Worm (Caenorhabditis elegans) whole organism, L2 larva: ENCODE measurements around the gene col-72.

Experiments used
- ZK546.5 ChIP-seq: sonication (generic microtip); optimal IDR thresholded peaks from 2 replicates; lab custom pipeline; 2017; ENCODE audit warnings: missing biosample characterization, missing genetic modification characterization
- aly-2 ChIP-seq: fragments of 150-350 bp; optimal IDR thresholded peaks from 2 replicates; lab custom pipeline; 2014; ENCODE audit warnings: missing biosample characterization, missing genetic modification characterization
- elt-1 ChIP-seq: fragments of 150-350 bp; optimal IDR thresholded peaks from 2 replicates; lab custom pipeline; 2014; ENCODE audit warnings: missing biosample characterization, missing genetic modification characterization
- elt-3 ChIP-seq: sonication (generic microtip); optimal IDR thresholded peaks from 2 replicates; lab custom pipeline; 2017; ENCODE audit warnings: missing biosample characterization, missing genetic modification characterization
- fos-1 ChIP-seq: fragments of 150-350 bp; optimal IDR thresholded peaks from 2 replicates; lab custom pipeline; 2014; ENCODE audit warnings: missing biosample characterization, missing genetic modification characterization
- gmeb-1 ChIP-seq: fragments of 150-350 bp; optimal IDR thresholded peaks from 2 replicates; lab custom pipeline; 2014; ENCODE audit warnings: missing biosample characterization, missing genetic modification characterization
- lin-11 ChIP-seq: fragments of 150-350 bp; sonication (generic microtip); optimal IDR thresholded peaks from 2 replicates; lab custom pipeline; 2014; ENCODE audit warnings: missing biosample characterization, missing genetic modification characterization, inconsistent platforms, mixed read lengths
- lin-13 ChIP-seq: fragments of 150-350 bp; optimal IDR thresholded peaks from 2 replicates; lab custom pipeline; 2014; ENCODE audit warnings: missing biosample characterization, missing genetic modification reagents, missing genetic modification characterization
- lin-39 ChIP-seq: fragments of 150-350 bp; optimal IDR thresholded peaks from 2 replicates; lab custom pipeline; 2014; ENCODE audit warnings: missing biosample characterization, missing genetic modification reagents, missing genetic modification characterization
- mbf-1 ChIP-seq: sonication (generic microtip); optimal IDR thresholded peaks from 2 replicates; lab custom pipeline; 2017; ENCODE audit warnings: missing biosample characterization, missing genetic modification characterization
- nhr-11 ChIP-seq: fragments of 150-350 bp; optimal IDR thresholded peaks from 2 replicates; lab custom pipeline; 2014; ENCODE audit warnings: missing biosample characterization, missing genetic modification characterization
- nhr-12 ChIP-seq: fragments of 150-350 bp; optimal IDR thresholded peaks from 2 replicates; lab custom pipeline; 2014; ENCODE audit warnings: missing biosample characterization, missing genetic modification characterization
- nhr-237 ChIP-seq: fragments of 150-350 bp; optimal IDR thresholded peaks from 2 replicates; lab custom pipeline; 2014; ENCODE audit warnings: missing biosample characterization, missing genetic modification characterization
- nhr-25 ChIP-seq: fragments of 150-350 bp; sonication (generic microtip); optimal IDR thresholded peaks from 3 replicates; lab custom pipeline; 2014; ENCODE audit warnings: missing biosample characterization, missing genetic modification characterization
- sma-3 ChIP-seq: sonication (generic microtip); optimal IDR thresholded peaks from 2 replicates; lab custom pipeline; 2016; ENCODE audit warnings: missing genetic modification reagents, missing genetic modification characterization, missing compliant biosample characterization
- unc-39 ChIP-seq: fragments of 150-350 bp; optimal IDR thresholded peaks from 2 replicates; lab custom pipeline; 2014; ENCODE audit warnings: missing biosample characterization, missing genetic modification characterization
- unc-55 ChIP-seq: fragments of 150-350 bp; sonication (generic microtip); optimal IDR thresholded peaks from 3 replicates; lab custom pipeline; 2014; ENCODE audit warnings: missing biosample characterization, missing genetic modification reagents, missing genetic modification characterization
- ztf-11 ChIP-seq: sonication (generic microtip); optimal IDR thresholded peaks from 2 replicates; lab custom pipeline; 2017; ENCODE audit warnings: missing biosample characterization, missing genetic modification characterization

col-72 gene

DNA sequence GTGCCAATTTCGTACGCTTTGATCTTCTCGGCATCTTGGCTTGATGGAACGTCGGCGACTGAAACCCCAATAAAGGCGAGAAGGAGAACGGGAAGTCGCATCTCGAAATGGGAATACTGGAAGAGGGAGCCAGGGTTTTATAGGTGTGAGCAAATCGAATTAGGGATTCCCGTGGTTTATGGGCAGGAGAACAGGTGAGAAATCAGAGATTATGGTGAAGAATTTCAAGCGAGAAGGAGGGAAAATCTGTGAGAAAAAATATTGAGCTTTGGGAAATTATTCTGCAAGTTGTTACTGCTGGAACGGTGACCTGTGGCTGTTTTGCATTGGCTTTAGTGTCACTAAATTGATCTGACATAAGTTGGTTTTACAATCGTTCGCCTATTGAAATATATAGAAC lies 52.4 kb downstream of the col-72 start, which contains the start of gene Y49F6B.13:
TSS of gene Y49F6B.13 (minus strand) at position 101 of the 400 bp plus-strand sequence.
- no peak for TF ChIP-seq nhr-11 (tag; lab: Kevin White, UChicago)
- TF ChIP-seq aly-2 (tag; lab: Kevin White, UChicago) = no peak
- TF ChIP-seq nhr-12 (tag; lab: Kevin White, UChicago) = no peak
- no peak for TF ChIP-seq lin-13
- no peak for TF ChIP-seq unc-39 (tag; lab: Kevin White, UChicago)
- no peak for TF ChIP-seq ZK546.5 (tag; lab: Kevin White, UChicago)
- TF ChIP-seq gmeb-1 (tag; lab: Kevin White, UChicago) = no peak
- TF ChIP-seq lin-11 = no peak
- no peak for TF ChIP-seq ztf-11 (tag; lab: Kevin White, UChicago)
- TF ChIP-seq nhr-237 = no peak
- TF ChIP-seq nhr-25 (tag; lab: Kevin White, UChicago) = no peak
- TF ChIP-seq unc-55 (GFP tag; lab: Kevin White, UChicago) = no peak
- no peak for TF ChIP-seq mbf-1 (tag; lab: Kevin White, UChicago)
- TF ChIP-seq sma-3 = no peak
- no peak for TF ChIP-seq elt-3 (tag; lab: Kevin White, UChicago)
- no peak for TF ChIP-seq elt-1
- TF ChIP-seq fos-1 = no peak
- no peak for TF ChIP-seq lin-39
